Worm (Caenorhabditis elegans) whole organism, midembryonic: Measurements from ENCODE around the gene Y39H10A.1.

Experiments
- T22C8.4 ChIP-seq: fragments of 200-800 bp; sonication (Bioruptor generic); IDR thresholded peaks from 2 replicates; pipeline ENCODE4 v1.3.6; 2022; ENCODE audit warnings: missing genetic modification characterization, missing compliant biosample characterization
- flt-1 ChIP-seq: fragments of 200-800 bp; sonication (Bioruptor generic); IDR thresholded peaks from 2 replicates; pipeline ENCODE4 v1.3.6; 2022; ENCODE audit warnings: missing genetic modification characterization, missing compliant biosample characterization
- klf-2 ChIP-seq: fragments of 200-800 bp; sonication (Bioruptor generic); conservative IDR thresholded peaks from 2 replicates; pipeline ENCODE4 v1.3.6; 2022; ENCODE audit warnings: missing genetic modification reagents, missing genetic modification characterization, missing compliant biosample characterization
- med-1 ChIP-seq: sonication (generic microtip); optimal IDR thresholded peaks from 2 replicates; lab custom pipeline; 2017; ENCODE audit warnings: missing genetic modification characterization, mild to moderate bottlenecking, missing compliant biosample characterization, antibody characterized with exemption, missing genetic modification reagents; ENCODE audit not compliant: insufficient read depth

- no peak for TF ChIP-seq T22C8.4 (GFP tag; lab: Robert Waterston, UW)
- no peak for TF ChIP-seq flt-1 (GFP tag; lab: Robert Waterston, UW)
- no peak for TF ChIP-seq med-1
- no peak for TF ChIP-seq klf-2 (GFP tag; lab: Robert Waterston, UW)
Measured at ce11 chrV:3808336-3808735, 41.3 kb downstream of the Y39H10A.1 start, which contains the start of gene srw-6.
